Fruit fly (Drosophila melanogaster) whole organism, embryonic: Measurements from ENCODE around the gene opa.

Experiments
- Atf-2 ChIP-seq: fragments of 200-800 bp; sonication (Bioruptor generic); optimal IDR thresholded peaks from 2 replicates; lab custom pipeline; 2016; ENCODE audit warnings: missing biosample characterization, missing genetic modification characterization
- Blimp-1 ChIP-seq: fragments of 200-800 bp; sonication (Bioruptor generic); optimal IDR thresholded peaks from 3 replicates; lab custom pipeline; 2018; ENCODE audit warnings: missing biosample characterization, missing genetic modification characterization, mild to moderate bottlenecking, moderate library complexity, missing genetic modification reagents
- CG11247 ChIP-seq: fragments of 200-800 bp; sonication (Bioruptor generic); IDR thresholded peaks from 2 replicates; pipeline ENCODE4 v1.3.6; 2022; ENCODE audit warnings: missing biosample characterization, missing genetic modification characterization
- CG11398 ChIP-seq: fragments of 200-800 bp; sonication (Bioruptor generic); optimal IDR thresholded peaks from 2 replicates; lab custom pipeline; 2016; ENCODE audit warnings: missing biosample characterization, missing genetic modification characterization
- CG13287 ChIP-seq: fragments of 200-800 bp; sonication (Bioruptor generic); IDR thresholded peaks from 2 replicates; pipeline ENCODE4 v1.3.6; 2022; ENCODE audit warnings: missing biosample characterization, missing genetic modification characterization; ENCODE audit not compliant: partially characterized antibody
- CG15696 ChIP-seq: fragments of 200-800 bp; sonication (Bioruptor generic); optimal IDR thresholded peaks from 2 replicates; lab custom pipeline; 2019; ENCODE audit warnings: missing biosample characterization, mild to moderate bottlenecking, missing genetic modification characterization, moderate library complexity
- CG17912 ChIP-seq: fragments of 200-800 bp; sonication (Bioruptor generic); optimal IDR thresholded peaks from 2 replicates; lab custom pipeline; 2018; ENCODE audit warnings: missing biosample characterization, mild to moderate bottlenecking, missing genetic modification characterization
- CG2120 ChIP-seq: fragments of 200-800 bp; sonication (Bioruptor generic); optimal IDR thresholded peaks from 3 replicates; lab custom pipeline; 2016; ENCODE audit warnings: missing biosample characterization, missing genetic modification characterization
- CG2678 ChIP-seq: fragments of 200-800 bp; sonication (Bioruptor generic); optimal IDR thresholded peaks from 3 replicates; lab custom pipeline; 2019; ENCODE audit warnings: missing biosample characterization, mild to moderate bottlenecking, missing genetic modification characterization, moderate library complexity
- CG2889 ChIP-seq: fragments of 200-800 bp; sonication (Bioruptor generic); IDR thresholded peaks from 3 replicates; pipeline ENCODE4 v1.3.6; 2022; ENCODE audit warnings: missing biosample characterization, missing genetic modification characterization
- CG30431 ChIP-seq: fragments of 200-800 bp; sonication (Bioruptor generic); optimal IDR thresholded peaks from 2 replicates; lab custom pipeline; 2017; ENCODE audit warnings: missing biosample characterization, missing genetic modification characterization
- CG32767 ChIP-seq: fragments of 200-800 bp; sonication (Bioruptor generic); IDR thresholded peaks from 2 replicates; pipeline ENCODE4 v1.3.6; 2022; ENCODE audit warnings: missing biosample characterization, missing genetic modification characterization
- CG33213 ChIP-seq: fragments of 200-800 bp; sonication (Bioruptor generic); optimal IDR thresholded peaks from 3 replicates; lab custom pipeline; 2016; ENCODE audit warnings: missing biosample characterization, missing genetic modification characterization
- CG4282 ChIP-seq: fragments of 200-800 bp; sonication (Bioruptor generic); optimal IDR thresholded peaks from 2 replicates; lab custom pipeline; 2016; ENCODE audit warnings: missing biosample characterization, missing genetic modification characterization
- CG43689 ChIP-seq: fragments of 200-800 bp; sonication (Bioruptor generic); IDR thresholded peaks from 2 replicates; pipeline ENCODE4 v1.3.6; 2022; ENCODE audit warnings: missing biosample characterization, missing genetic modification characterization
- CG4730 ChIP-seq: fragments of 200-800 bp; sonication (Bioruptor generic); IDR thresholded peaks from 2 replicates; pipeline ENCODE4 v1.3.6; 2022; ENCODE audit warnings: missing biosample characterization, missing genetic modification characterization
- CG4820 ChIP-seq: fragments of 200-800 bp; sonication (Bioruptor generic); optimal IDR thresholded peaks from 3 replicates; lab custom pipeline; 2016; ENCODE audit warnings: missing biosample characterization, missing genetic modification characterization
- CG5180 ChIP-seq: fragments of 200-800 bp; sonication (Bioruptor generic); optimal IDR thresholded peaks from 3 replicates; lab custom pipeline; 2017; ENCODE audit warnings: missing biosample characterization, missing genetic modification characterization, mild to moderate bottlenecking, moderate library complexity, missing genetic modification reagents
- CG6254 ChIP-seq: fragments of 200-800 bp; sonication (Bioruptor generic); optimal IDR thresholded peaks from 3 replicates; lab custom pipeline; 2017; ENCODE audit warnings: mild to moderate bottlenecking, missing biosample characterization, missing genetic modification reagents, missing genetic modification characterization
- CG6654 ChIP-seq: fragments of 200-800 bp; sonication (Bioruptor generic); optimal IDR thresholded peaks from 2 replicates; lab custom pipeline; 2017; ENCODE audit warnings: missing biosample characterization, mild to moderate bottlenecking, missing genetic modification characterization
- CG6813 ChIP-seq: fragments of 200-800 bp; sonication (Bioruptor generic); optimal IDR thresholded peaks from 2 replicates; lab custom pipeline; 2017; ENCODE audit warnings: missing biosample characterization, missing genetic modification characterization, mild to moderate bottlenecking, moderate library complexity, missing genetic modification reagents
- CG9932 ChIP-seq: fragments of 200-800 bp; sonication (Bioruptor generic); IDR thresholded peaks from 2 replicates; pipeline ENCODE4 v1.3.6; 2022; ENCODE audit warnings: missing biosample characterization, missing genetic modification characterization
- CTCF ChIP-seq: fragments of 200-800 bp; sonication (Bioruptor generic); optimal IDR thresholded peaks from 2 replicates; lab custom pipeline; 2017; ENCODE audit warnings: missing biosample characterization, mild to moderate bottlenecking, missing genetic modification characterization, moderate library complexity
- CrebB ChIP-seq: fragments of 200-800 bp; sonication (Bioruptor generic); optimal IDR thresholded peaks from 3 replicates; lab custom pipeline; 2018; ENCODE audit warnings: missing biosample characterization, mild to moderate bottlenecking, missing genetic modification characterization
- Dll ChIP-seq: fragments of 200-800 bp; sonication (Bioruptor generic); IDR thresholded peaks from 4 replicates; pipeline ENCODE4 v1.3.6; 2022; ENCODE audit warnings: missing biosample characterization, missing genetic modification characterization; ENCODE audit not compliant: partially characterized antibody
- Fer2 ChIP-seq: fragments of 200-800 bp; sonication (Bioruptor generic); optimal IDR thresholded peaks from 2 replicates; lab custom pipeline; 2018; ENCODE audit warnings: missing biosample characterization, mild to moderate bottlenecking, missing genetic modification characterization, moderate library complexity
- H2.0 ChIP-seq: fragments of 200-800 bp; sonication (Bioruptor generic); IDR thresholded peaks from 2 replicates; pipeline ENCODE4 v1.3.6; 2022; ENCODE audit warnings: missing biosample characterization, missing genetic modification characterization
- HmgZ ChIP-seq: fragments of 200-800 bp; sonication (Bioruptor generic); optimal IDR thresholded peaks from 2 replicates; lab custom pipeline; 2018; ENCODE audit warnings: missing biosample characterization, mild to moderate bottlenecking, missing genetic modification characterization
- MBD-R2 ChIP-seq: fragments of 200-800 bp; sonication (Bioruptor generic); IDR thresholded peaks from 2 replicates; pipeline ENCODE4 v1.3.6; 2022; ENCODE audit warnings: missing biosample characterization, missing genetic modification characterization
- NC2β ChIP-seq: fragments of 200-800 bp; sonication (Bioruptor generic); optimal IDR thresholded peaks from 2 replicates; lab custom pipeline; 2016; ENCODE audit warnings: missing biosample characterization, missing genetic modification characterization
- Tbp ChIP-seq: fragments of >200 bp; optimal IDR thresholded peaks from 2 replicates; lab custom pipeline; 2018; ENCODE audit warnings: missing biosample characterization, missing genetic modification characterization
- al ChIP-seq: fragments of 200-800 bp; sonication (Bioruptor generic); IDR thresholded peaks from 2 replicates; pipeline ENCODE4 v1.3.6; 2022; ENCODE audit warnings: missing biosample characterization, missing genetic modification characterization
- cg ChIP-seq: fragments of 200-800 bp; sonication (Bioruptor generic); optimal IDR thresholded peaks from 3 replicates; lab custom pipeline; 2019; ENCODE audit warnings: missing biosample characterization, mild to moderate bottlenecking, missing genetic modification characterization, moderate library complexity
- dm ChIP-seq: fragments of 200-800 bp; sonication (Bioruptor generic); optimal IDR thresholded peaks from 3 replicates; lab custom pipeline; 2016; ENCODE audit warnings: missing biosample characterization, missing genetic modification characterization
- fu2 ChIP-seq: fragments of 200-800 bp; sonication (Bioruptor generic); optimal IDR thresholded peaks from 2 replicates; lab custom pipeline; 2016; ENCODE audit warnings: missing biosample characterization, missing genetic modification characterization
- gcm ChIP-seq: fragments of 200-800 bp; sonication (Bioruptor generic); optimal IDR thresholded peaks from 2 replicates; lab custom pipeline; 2019; ENCODE audit warnings: missing biosample characterization, mild to moderate bottlenecking, missing genetic modification characterization, moderate library complexity
- gem ChIP-seq: fragments of 200-800 bp; sonication (Bioruptor generic); optimal IDR thresholded peaks from 2 replicates; lab custom pipeline; 2019; ENCODE audit warnings: missing biosample characterization, mild to moderate bottlenecking, missing genetic modification characterization, moderate library complexity
- gsb-n ChIP-seq: fragments of 200-800 bp; sonication (Bioruptor generic); optimal IDR thresholded peaks from 3 replicates; lab custom pipeline; 2018; ENCODE audit warnings: missing biosample characterization, mild to moderate bottlenecking, missing genetic modification characterization
- nmo ChIP-seq: fragments of 200-800 bp; sonication (Bioruptor generic); optimal IDR thresholded peaks from 2 replicates; lab custom pipeline; 2018; ENCODE audit warnings: missing biosample characterization, mild to moderate bottlenecking, missing genetic modification characterization, moderate library complexity
- pnt ChIP-seq: fragments of 200-800 bp; sonication (Bioruptor generic); optimal IDR thresholded peaks from 3 replicates; lab custom pipeline; 2016; ENCODE audit warnings: missing biosample characterization, missing genetic modification characterization
- prd ChIP-seq, 3 experiments: fragments of >200 bp in 2 of 3; fragments of 200-800 bp in 1 of 3; sonication (Bioruptor generic) in 1 of 3; optimal IDR thresholded peaks in 2 of 3; IDR thresholded peaks in 1 of 3; 2 replicates in 2 of 3; 3 replicates in 1 of 3; pipeline versions ENCODE4 v1.3.6 to Lab custom; 2017 to 2022; ENCODE audit warnings: missing biosample characterization in 1 of 3, missing genetic modification characterization in 1 of 3
- sisA ChIP-seq: fragments of 200-800 bp; sonication (Bioruptor generic); IDR thresholded peaks from 2 replicates; pipeline ENCODE4 v1.3.6; 2022; ENCODE audit warnings: missing biosample characterization, missing genetic modification characterization
- slbo ChIP-seq: fragments of 200-800 bp; sonication (Bioruptor generic); IDR thresholded peaks from 2 replicates; pipeline ENCODE4 v1.3.6; 2022; ENCODE audit warnings: missing biosample characterization, missing genetic modification characterization
- so ChIP-seq: fragments of 200-800 bp; sonication (Bioruptor generic); IDR thresholded peaks from 3 replicates; pipeline ENCODE4 v1.3.6; 2022; ENCODE audit warnings: missing biosample characterization, missing genetic modification characterization
- stwl ChIP-seq: fragments of 200-800 bp; sonication (Bioruptor generic); optimal IDR thresholded peaks from 3 replicates; lab custom pipeline; 2018; ENCODE audit warnings: missing biosample characterization, mild to moderate bottlenecking, missing genetic modification characterization, moderate library complexity
- trem ChIP-seq: fragments of 200-800 bp; optimal IDR thresholded peaks from 3 replicates; lab custom pipeline; 2019; ENCODE audit warnings: missing biosample characterization, mild to moderate bottlenecking, missing genetic modification characterization, moderate library complexity
- ttk ChIP-seq: fragments of 200-800 bp; sonication (Bioruptor generic); IDR thresholded peaks from 2 replicates; pipeline ENCODE4 v2.1.2; 2022; ENCODE audit warnings: missing biosample characterization, missing genetic modification characterization
- twi ChIP-seq: fragments of 200-800 bp; optimal IDR thresholded peaks from 2 replicates; lab custom pipeline; 2019; ENCODE audit warnings: missing biosample characterization, mild to moderate bottlenecking, missing genetic modification characterization, moderate library complexity
- unpg ChIP-seq: fragments of 200-800 bp; sonication (Bioruptor generic); optimal IDR thresholded peaks from 3 replicates; lab custom pipeline; 2018; ENCODE audit warnings: missing biosample characterization, mild to moderate bottlenecking, missing genetic modification characterization, moderate library complexity

Gene opa

dm6 chr3R:4886086-4886812 is 33.6 kb downstream of the opa start (continued):
- TF ChIP-seq CG30431 (GFP tag; lab: Kevin White, UChicago), result peak; percentile 66
- TF ChIP-seq slbo (GFP tag; lab: Robert Waterston, UW), result peak; percentile 44; the same call in 1 of the 2 replicates
- TF ChIP-seq Tbp, result no peak
- TF ChIP-seq CG32767 (GFP tag; lab: Robert Waterston, UW), result peak; percentile 45; the same call in 1 of the 2 replicates
- no peak for TF ChIP-seq Fer2 (tag; lab: Kevin White, UChicago)
- no peak for TF ChIP-seq prd (optimal IDR thresholded peaks at IDR 0.05; lab: Kevin White, UChicago)
- peak; percentile 89 for TF ChIP-seq prd (GFP tag; IDR thresholded peaks at IDR 0.05; lab: Robert Waterston, UW)
- TF ChIP-seq MBD-R2 (GFP tag; lab: Robert Waterston, UW), result peak; percentile 32; the same call in 1 of the 2 replicates
- TF ChIP-seq ttk (GFP tag; lab: Robert Waterston, UW), result peak; percentile 47; the same call in 1 of the 2 replicates
- peak; percentile 41; the same call in 1 of the 2 replicates for TF ChIP-seq CG4730 (GFP tag; lab: Robert Waterston, UW)
- TF ChIP-seq HmgZ (tag; lab: Kevin White, UChicago), result no peak
- TF ChIP-seq stwl (tag; lab: Kevin White, UChicago), result no peak
- no peak for TF ChIP-seq Dll (GFP tag; lab: Robert Waterston, UW)
- peak; percentile 4 for TF ChIP-seq fu2 (GFP tag; lab: Kevin White, UChicago)
- TF ChIP-seq nmo (GFP tag; lab: Kevin White, UChicago), result peak; percentile 75
- peak; percentile 61 for TF ChIP-seq CG6254 (GFP tag; lab: Kevin White, UChicago)
- TF ChIP-seq CG6813 (GFP tag; lab: Kevin White, UChicago), result peak; percentile 69
- TF ChIP-seq CG43689 (GFP tag; lab: Robert Waterston, UW), result 0 out of 2 replicates have a peak, but pooled peaks have one; percentile 16
- peak; percentile 67 for TF ChIP-seq Atf-2 (GFP tag; lab: Kevin White, UChicago)
- TF ChIP-seq CG6654 (GFP tag; lab: Kevin White, UChicago), result no peak
- TF ChIP-seq CG2120 (GFP tag; lab: Kevin White, UChicago), result no peak
- TF ChIP-seq CG13287 (GFP tag; lab: Robert Waterston, UW), result no peak
- no peak for TF ChIP-seq cg (GFP tag; lab: Kevin White, UChicago)
- TF ChIP-seq dm (GFP tag; lab: Kevin White, UChicago), result no peak
- no peak for TF ChIP-seq CTCF (GFP tag; lab: Kevin White, UChicago)
- TF ChIP-seq CG11247 (GFP tag; lab: Robert Waterston, UW), result peak; percentile 33; the same call in 1 of the 2 replicates
- peak; percentile 62 for TF ChIP-seq pnt (GFP tag; lab: Kevin White, UChicago)
- no peak for TF ChIP-seq CG5180 (GFP tag; lab: Kevin White, UChicago)
- peak; percentile 5 for TF ChIP-seq CrebB
- TF ChIP-seq gsb-n (tag; lab: Kevin White, UChicago), result peak; percentile 74
- peak; percentile 57 for TF ChIP-seq CG11398
- TF ChIP-seq CG4282 (GFP tag; lab: Kevin White, UChicago), result peak; percentile 46
- TF ChIP-seq so (GFP tag; lab: Robert Waterston, UW), result no peak; the same call in 2 of the 3 replicates
- TF ChIP-seq unpg (GFP tag; lab: Kevin White, UChicago), result peak; percentile 76
- peak; percentile 81 for TF ChIP-seq gem
- TF ChIP-seq NC2β (GFP tag; lab: Kevin White, UChicago), result peak; percentile 70
- peak; percentile 30 for TF ChIP-seq gcm
- peak; percentile 56 for TF ChIP-seq twi
- peak; percentile 64 for TF ChIP-seq H2.0 (GFP tag; lab: Robert Waterston, UW)
- no peak for TF ChIP-seq CG2678 (tag; lab: Kevin White, UChicago)
- no peak for TF ChIP-seq al
- TF ChIP-seq CG17912 (GFP tag; lab: Kevin White, UChicago), result no peak
- peak; percentile 62 for TF ChIP-seq trem (tag; lab: Kevin White, UChicago)
- TF ChIP-seq CG15696, result peak; percentile 76
- peak; percentile 6 for TF ChIP-seq CG33213
- peak; percentile 67 for TF ChIP-seq sisA (GFP tag; lab: Robert Waterston, UW)
- peak; percentile 73 for TF ChIP-seq Blimp-1 (GFP tag; lab: Kevin White, UChicago)
- TF ChIP-seq CG2889 (GFP tag; lab: Robert Waterston, UW), result no peak
- peak; percentile 71 for TF ChIP-seq CG4820 (GFP tag; lab: Kevin White, UChicago)
- TF ChIP-seq CG9932 (GFP tag; lab: Robert Waterston, UW), result 0 out of 2 replicates have a peak, but pooled peaks have one; percentile 13
